Fruit fly (Drosophila melanogaster) whole organism, wandering third instar larva: ENCODE results near the gene CG33543.

Experiments
- GATAd ChIP-seq: sonication (Bioruptor generic); optimal IDR thresholded peaks from 2 replicates; lab custom pipeline; 2016; ENCODE audit warnings: missing biosample characterization, missing genetic modification characterization
- lola ChIP-seq: fragments of >200 bp; optimal IDR thresholded peaks from 2 replicates; lab custom pipeline; 2017; ENCODE audit warnings: missing biosample characterization, missing genetic modification characterization

dm6 chr2L:2008114-2008513 is 2.0 kb upstream of the CG33543 start, which contains the start of gene Nplp4:
- TF ChIP-seq lola (GFP tag; lab: Kevin White, UChicago) = no peak
- TF ChIP-seq GATAd = no peak
